Fruit fly (Drosophila melanogaster) whole organism, embryonic: ENCODE data around the gene CG43450.

Experiments used
- CG10959 ChIP-seq: fragments of 200-800 bp; sonication (Bioruptor generic); IDR thresholded peaks from 2 replicates; pipeline ENCODE4 v1.3.6; 2022; ENCODE audit warnings: missing biosample characterization, missing genetic modification characterization
- CG13123 ChIP-seq: fragments of 200-800 bp; sonication (Bioruptor generic); optimal IDR thresholded peaks from 2 replicates; lab custom pipeline; 2016; ENCODE audit warnings: missing biosample characterization, missing genetic modification characterization
- CG13296 ChIP-seq: fragments of 200-800 bp; sonication (Bioruptor generic); optimal IDR thresholded peaks from 3 replicates; lab custom pipeline; 2018; ENCODE audit warnings: missing biosample characterization, mild to moderate bottlenecking, missing genetic modification characterization
- CG2889 ChIP-seq: fragments of 200-800 bp; sonication (Bioruptor generic); IDR thresholded peaks from 3 replicates; pipeline ENCODE4 v1.3.6; 2022; ENCODE audit warnings: missing biosample characterization, missing genetic modification characterization
- CkIIα-i1 ChIP-seq: fragments of 200-800 bp; sonication (Bioruptor generic); IDR thresholded peaks from 2 replicates; pipeline ENCODE4 v1.3.6; 2022; ENCODE audit warnings: missing biosample characterization, missing genetic modification characterization
- Dfd ChIP-seq, 2 experiments: fragments of >200 bp; optimal IDR thresholded peaks; 2 replicates each; lab custom pipeline; 2017; ENCODE audit warnings: missing biosample characterization in 2 of 2, missing genetic modification characterization in 2 of 2
- HLH4C ChIP-seq: fragments of 200-800 bp; sonication (Bioruptor generic); IDR thresholded peaks from 3 replicates; pipeline ENCODE4 v1.3.6; 2022; ENCODE audit warnings: missing biosample characterization, missing genetic modification characterization; ENCODE audit not compliant: partially characterized antibody
- Nf-YB ChIP-seq: fragments of 200-800 bp; sonication (Bioruptor generic); optimal IDR thresholded peaks from 3 replicates; lab custom pipeline; 2019; ENCODE audit warnings: missing biosample characterization, mild to moderate bottlenecking, missing genetic modification characterization, moderate library complexity
- hbn ChIP-seq: fragments of 200-800 bp; sonication (Bioruptor generic); IDR thresholded peaks from 2 replicates; pipeline ENCODE4 v1.3.6; 2022; ENCODE audit warnings: missing biosample characterization, missing genetic modification characterization; ENCODE audit not compliant: partially characterized antibody

DNA sequence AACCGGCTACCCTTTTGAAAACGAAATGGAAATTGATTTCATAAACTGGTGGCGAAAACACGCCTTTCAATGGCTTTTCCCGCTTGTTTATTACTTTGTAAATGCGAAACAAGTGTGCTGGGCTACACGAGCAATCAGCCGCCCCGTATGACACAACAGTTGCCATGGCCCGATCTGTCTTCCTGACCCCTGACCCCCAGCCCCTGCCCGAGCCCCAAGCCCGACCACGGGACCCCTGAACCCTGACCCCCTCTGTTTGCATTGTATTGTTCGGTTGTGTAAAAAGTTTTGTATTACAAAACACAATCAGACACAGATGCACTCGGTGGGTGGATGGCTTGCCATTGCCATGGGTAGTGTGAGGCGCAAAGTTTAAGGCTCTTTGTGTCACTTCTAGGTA is 9.5 kb upstream of the CG43450 start:
- TF ChIP-seq HLH4C (GFP tag; lab: Robert Waterston, UW), result no peak
- TF ChIP-seq CkIIα-i1 (GFP tag; lab: Robert Waterston, UW), result no peak
- TF ChIP-seq CG13123 (GFP tag; lab: Kevin White, UChicago), result no peak
- no peak for TF ChIP-seq CG10959 (GFP tag; lab: Robert Waterston, UW)
- TF ChIP-seq hbn, result no peak
- TF ChIP-seq Nf-YB (GFP tag; lab: Kevin White, UChicago), result no peak
- no peak for TF ChIP-seq Dfd (GFP tag; optimal IDR thresholded peaks at IDR 0.05; lab: Kevin White, UChicago)
- no peak for TF ChIP-seq CG13296 (GFP tag; lab: Kevin White, UChicago)
- TF ChIP-seq CG2889 (GFP tag; lab: Robert Waterston, UW), result no peak
